Worm (Caenorhabditis elegans) whole organism, L4 larva: Measurements from ENCODE around the gene srg-41.

Source experiments
- D1046.2 ChIP-seq: fragments of 200-800 bp; sonication (Bioruptor generic); IDR thresholded peaks from 2 replicates; pipeline ENCODE4 v1.3.6; 2022; ENCODE audit warnings: missing genetic modification characterization, missing compliant biosample characterization
- F10B5.3 ChIP-seq: sonication (generic microtip); optimal IDR thresholded peaks from 2 replicates; lab custom pipeline; 2016; ENCODE audit warnings: mild to moderate bottlenecking, missing genetic modification characterization, missing compliant biosample characterization
- R02D3.7 ChIP-seq: fragments of 150-350 bp; sonication (generic microtip); optimal IDR thresholded peaks from 3 replicates; lab custom pipeline; 2014; ENCODE audit warnings: missing biosample characterization, missing genetic modification characterization
- T20F7.1 ChIP-seq: fragments of 200-800 bp; sonication (Bioruptor generic); optimal IDR thresholded peaks from 2 replicates; lab custom pipeline; 2018; ENCODE audit warnings: mild to moderate bottlenecking, missing genetic modification characterization, missing compliant biosample characterization
- Y105C5A.15 ChIP-seq: fragments of 200-800 bp; sonication (Bioruptor generic); IDR thresholded peaks from 2 replicates; pipeline ENCODE4 v1.3.6; 2022; ENCODE audit warnings: missing genetic modification characterization, missing compliant biosample characterization
- Y48G9A.11 ChIP-seq: fragments of 200-800 bp; sonication (Bioruptor generic); IDR thresholded peaks from 2 replicates; pipeline ENCODE4 v1.3.6; 2022; ENCODE audit warnings: missing genetic modification reagents, missing genetic modification characterization, missing compliant biosample characterization
- Y5F2A.4 ChIP-seq: fragments of 200-800 bp; sonication (Bioruptor generic); optimal IDR thresholded peaks from 2 replicates; lab custom pipeline; 2018; ENCODE audit warnings: mild to moderate bottlenecking, missing genetic modification characterization, missing compliant biosample characterization
- ZK337.2 ChIP-seq: fragments of 200-800 bp; sonication (Bioruptor generic); IDR thresholded peaks from 2 replicates; pipeline ENCODE4 v1.3.6; 2022; ENCODE audit warnings: missing genetic modification reagents, missing genetic modification characterization, missing compliant biosample characterization
- aly-2 ChIP-seq: sonication (generic microtip); optimal IDR thresholded peaks from 2 replicates; lab custom pipeline; 2018; ENCODE audit warnings: missing biosample characterization, missing genetic modification characterization
- arid-1 ChIP-seq: fragments of 200-800 bp; sonication (Bioruptor generic); conservative IDR thresholded peaks from 2 replicates; pipeline ENCODE4 v1.3.6; 2022; ENCODE audit warnings: missing genetic modification reagents, missing genetic modification characterization, missing compliant biosample characterization
- attf-4 ChIP-seq: sonication (generic microtip); optimal IDR thresholded peaks from 3 replicates; lab custom pipeline; 2017; ENCODE audit warnings: missing biosample characterization, missing genetic modification characterization
- ceh-20 ChIP-seq: fragments of 200-800 bp; sonication (Bioruptor generic); IDR thresholded peaks from 2 replicates; pipeline ENCODE4 v1.3.6; 2022; ENCODE audit warnings: missing genetic modification reagents, missing genetic modification characterization, missing compliant biosample characterization
- ceh-32 ChIP-seq: sonication (generic microtip); optimal IDR thresholded peaks from 2 replicates; lab custom pipeline; 2016; ENCODE audit warnings: mild to moderate bottlenecking, missing genetic modification characterization, missing compliant biosample characterization; ENCODE audit not compliant: poor library complexity
- ces-1 ChIP-seq: fragments of 150-350 bp; sonication (generic microtip); optimal IDR thresholded peaks from 4 replicates; lab custom pipeline; 2014; ENCODE audit warnings: missing biosample characterization, missing genetic modification reagents, missing genetic modification characterization
- cey-2 ChIP-seq: sonication (generic microtip); optimal IDR thresholded peaks from 3 replicates; lab custom pipeline; 2017; ENCODE audit warnings: missing genetic modification characterization, mild to moderate bottlenecking, missing compliant biosample characterization, antibody characterized with exemption, borderline replicate concordance; ENCODE audit not compliant: insufficient read depth
- ctbp-1 ChIP-seq: fragments of 200-800 bp; sonication (Bioruptor generic); IDR thresholded peaks from 2 replicates; pipeline ENCODE4 v1.3.6; 2022; ENCODE audit warnings: missing genetic modification reagents, missing genetic modification characterization, missing compliant biosample characterization
- dmd-6 ChIP-seq: fragments of 200-800 bp; sonication (Bioruptor generic); IDR thresholded peaks from 2 replicates; pipeline ENCODE4 v1.3.6; 2022; ENCODE audit warnings: missing genetic modification reagents, missing genetic modification characterization, missing compliant biosample characterization
- egl-43 ChIP-seq: fragments of 200-800 bp; sonication (Bioruptor generic); IDR thresholded peaks from 2 replicates; pipeline ENCODE4 v1.3.6; 2022; ENCODE audit warnings: missing genetic modification reagents, missing genetic modification characterization, missing compliant biosample characterization
- fkh-10 ChIP-seq: fragments of 150-350 bp; optimal IDR thresholded peaks from 2 replicates; lab custom pipeline; 2014; ENCODE audit warnings: missing biosample characterization, missing genetic modification reagents, missing genetic modification characterization
- gei-8 ChIP-seq: fragments of 200-800 bp; sonication (Bioruptor generic); optimal IDR thresholded peaks from 2 replicates; lab custom pipeline; 2018; ENCODE audit warnings: mild to moderate bottlenecking, missing genetic modification characterization, missing compliant biosample characterization
- hmg-1.1 ChIP-seq: fragments of 200-800 bp; sonication (Bioruptor generic); IDR thresholded peaks from 2 replicates; pipeline ENCODE4 v1.3.6; 2022; ENCODE audit warnings: missing genetic modification reagents, missing genetic modification characterization, missing compliant biosample characterization
- jun-1 ChIP-seq: fragments of 150-350 bp; optimal IDR thresholded peaks from 2 replicates; lab custom pipeline; 2014; ENCODE audit warnings: missing biosample characterization, missing genetic modification reagents, missing genetic modification characterization
- lim-7 ChIP-seq: fragments of 200-800 bp; sonication (Bioruptor generic); IDR thresholded peaks from 2 replicates; pipeline ENCODE4 v1.3.6; 2022; ENCODE audit warnings: missing genetic modification characterization, missing compliant biosample characterization
- lin-13 ChIP-seq: fragments of 150-350 bp; optimal IDR thresholded peaks from 2 replicates; lab custom pipeline; 2014; ENCODE audit warnings: missing biosample characterization, missing genetic modification reagents, missing genetic modification characterization
- lin-15B ChIP-seq: fragments of 150-350 bp; sonication (generic microtip); optimal IDR thresholded peaks from 3 replicates; lab custom pipeline; 2014; ENCODE audit warnings: missing biosample characterization, missing genetic modification characterization
- lin-38 ChIP-seq: fragments of 200-800 bp; sonication (Bioruptor generic); IDR thresholded peaks from 2 replicates; pipeline ENCODE4 v1.3.6; 2022; ENCODE audit warnings: missing genetic modification reagents, missing genetic modification characterization, missing compliant biosample characterization
- lin-39 ChIP-seq: fragments of 150-350 bp; optimal IDR thresholded peaks from 2 replicates; lab custom pipeline; 2014; ENCODE audit warnings: missing biosample characterization, missing genetic modification reagents, missing genetic modification characterization
- madf-5 ChIP-seq, 2 experiments: fragments of 200-800 bp; sonication (Bioruptor generic); IDR thresholded peaks; 2 replicates each; pipeline ENCODE4 v1.3.6; 2022; ENCODE audit warnings: missing compliant biosample characterization in 2 of 2, missing genetic modification characterization in 2 of 2
- madf-9 ChIP-seq: fragments of 200-800 bp; sonication (Bioruptor generic); conservative IDR thresholded peaks from 2 replicates; pipeline ENCODE4 v1.3.6; 2022; ENCODE audit warnings: missing genetic modification reagents, missing genetic modification characterization, missing compliant biosample characterization
- mxl-2 ChIP-seq: fragments of 200-800 bp; sonication (Bioruptor generic); conservative IDR thresholded peaks from 2 replicates; pipeline ENCODE4 v1.3.6; 2022; ENCODE audit warnings: missing genetic modification reagents, missing genetic modification characterization, missing compliant biosample characterization
- nhr-102 ChIP-seq: sonication (generic microtip); optimal IDR thresholded peaks from 2 replicates; lab custom pipeline; 2016; ENCODE audit warnings: mild to moderate bottlenecking, missing genetic modification characterization, moderate library complexity, missing compliant biosample characterization
- nhr-11 ChIP-seq: fragments of 150-350 bp; optimal IDR thresholded peaks from 2 replicates; lab custom pipeline; 2014; ENCODE audit warnings: missing biosample characterization, missing genetic modification characterization
- nhr-111 ChIP-seq: fragments of 200-800 bp; sonication (Bioruptor generic); optimal IDR thresholded peaks from 2 replicates; lab custom pipeline; 2018; ENCODE audit warnings: mild to moderate bottlenecking, missing genetic modification characterization, missing compliant biosample characterization
- nhr-25 ChIP-seq: sonication (generic microtip); optimal IDR thresholded peaks from 2 replicates; lab custom pipeline; 2017; ENCODE audit warnings: missing genetic modification characterization, mild to moderate bottlenecking, missing compliant biosample characterization, antibody characterized with exemption, moderate library complexity, borderline replicate concordance; ENCODE audit not compliant: insufficient read depth
- nhr-42 ChIP-seq: fragments of 200-800 bp; sonication (Bioruptor generic); IDR thresholded peaks from 2 replicates; pipeline ENCODE4 v1.3.6; 2022; ENCODE audit warnings: missing genetic modification characterization, missing compliant biosample characterization
- nhr-48 ChIP-seq: sonication (generic microtip); optimal IDR thresholded peaks from 2 replicates; lab custom pipeline; 2016; ENCODE audit warnings: mild to moderate bottlenecking, missing genetic modification characterization, missing compliant biosample characterization
- nhr-6 ChIP-seq: fragments of 150-350 bp; optimal IDR thresholded peaks from 2 replicates; lab custom pipeline; 2014; ENCODE audit warnings: missing biosample characterization, missing genetic modification characterization
- nhr-77 ChIP-seq: fragments of 150-350 bp; optimal IDR thresholded peaks from 2 replicates; lab custom pipeline; 2014; ENCODE audit warnings: missing biosample characterization, missing genetic modification characterization
- pqm-1 ChIP-seq: sonication (generic microtip); optimal IDR thresholded peaks from 2 replicates; lab custom pipeline; 2017; ENCODE audit warnings: missing biosample characterization, missing genetic modification characterization
- sdz-12 ChIP-seq: fragments of 200-800 bp; sonication (Bioruptor generic); optimal IDR thresholded peaks from 2 replicates; lab custom pipeline; 2018; ENCODE audit warnings: mild to moderate bottlenecking, missing genetic modification characterization, missing compliant biosample characterization
- skn-1 ChIP-seq: fragments of 150-350 bp; optimal IDR thresholded peaks from 2 replicates; lab custom pipeline; 2014; ENCODE audit warnings: missing biosample characterization, missing genetic modification characterization
- spr-1 ChIP-seq: sonication (generic microtip); optimal IDR thresholded peaks from 2 replicates; lab custom pipeline; 2016; ENCODE audit warnings: mild to moderate bottlenecking, missing genetic modification characterization, missing compliant biosample characterization
- unc-130 ChIP-seq: sonication (generic microtip); optimal IDR thresholded peaks from 2 replicates; lab custom pipeline; 2016; ENCODE audit warnings: missing genetic modification reagents, missing genetic modification characterization, missing compliant biosample characterization
- unc-62 ChIP-seq, 3 experiments: fragments of 150-350 bp in 1 of 3; sonication (generic microtip); optimal IDR thresholded peaks in 2 of 3; peaks in 1 of 3; 1 replicate in 1 of 3; 2 replicates in 2 of 3; lab custom pipeline; 2014 to 2017; ENCODE audit warnings: missing biosample characterization in 3 of 3, missing genetic modification characterization in 3 of 3, missing genetic modification reagents in 3 of 3, missing genotype in 1 of 3
- zag-1 ChIP-seq: fragments of 150-350 bp; optimal IDR thresholded peaks from 2 replicates; lab custom pipeline; 2014; ENCODE audit warnings: missing biosample characterization, missing genetic modification characterization
- zfp-3 ChIP-seq: fragments of 200-800 bp; sonication (Bioruptor generic); conservative IDR thresholded peaks from 2 replicates; pipeline ENCODE4 v1.3.6; 2022; ENCODE audit warnings: missing genetic modification reagents, missing genetic modification characterization, missing compliant biosample characterization
- ztf-7 ChIP-seq: fragments of 150-350 bp; optimal IDR thresholded peaks from 2 replicates; lab custom pipeline; 2014; ENCODE audit warnings: missing biosample characterization, missing genetic modification characterization

Gene srg-41

ce11 chrV:11147780-11148144, 13.9 kb downstream of the srg-41 start (continued):
- TF ChIP-seq lin-13 (GFP tag; lab: Kevin White, UChicago) (no peak), zag-1 (tag; lab: Kevin White, UChicago) (no peak), nhr-77 (no peak)

- TF ChIP-seq nhr-42 (GFP tag; lab: Robert Waterston, UW) = no peak
- TF ChIP-seq ctbp-1 = 0 out of 2 replicates have a peak, but pooled peaks have one; percentile 15
- no peak for TF ChIP-seq lin-38
- TF ChIP-seq madf-9 = 0 out of 2 replicates have a peak, but pooled peaks have one; percentile 4
- no peak for TF ChIP-seq aly-2 (tag; lab: Kevin White, UChicago)
- TF ChIP-seq pqm-1 (tag; lab: Kevin White, UChicago) = no peak
- TF ChIP-seq zag-1 (tag; lab: Kevin White, UChicago) = no peak
- no peak for TF ChIP-seq sdz-12 (GFP tag; lab: Kevin White, UChicago)
- no peak for TF ChIP-seq lin-39 (tag; lab: Kevin White, UChicago)
- no peak for TF ChIP-seq Y48G9A.11
- no peak for TF ChIP-seq zfp-3
- TF ChIP-seq dmd-6 (GFP tag; lab: Robert Waterston, UW) = no peak
- TF ChIP-seq nhr-25 = peak; percentile 78
- TF ChIP-seq gei-8 (GFP tag; lab: Kevin White, UChicago) = peak; percentile 50
- TF ChIP-seq madf-5 (GFP tag; IDR thresholded peaks at IDR 0.05; lab: Robert Waterston, UW) = no peak
- TF ChIP-seq nhr-11 (tag; lab: Kevin White, UChicago) = no peak
- TF ChIP-seq nhr-102 (tag; lab: Kevin White, UChicago) = no peak
- TF ChIP-seq R02D3.7 = no peak
- no peak for TF ChIP-seq ces-1 (GFP tag; lab: Kevin White, UChicago)
- no peak for TF ChIP-seq nhr-48 (tag; lab: Kevin White, UChicago)
- TF ChIP-seq nhr-6 (tag; lab: Kevin White, UChicago) = no peak
- peak in 1 of 2 experiments; percentile 97 for TF ChIP-seq unc-62 (GFP tag; optimal IDR thresholded peaks at IDR 0.05 in 1 of 2; lab: Kevin White, UChicago)
- TF ChIP-seq unc-62 (tag; optimal IDR thresholded peaks at IDR 0.05; lab: Kevin White, UChicago) = no peak
- 0 out of 2 replicates have a peak, but pooled peaks have one; percentile 50 for TF ChIP-seq mxl-2 (GFP tag; lab: Robert Waterston, UW)
- no peak for TF ChIP-seq fkh-10 (GFP tag; lab: Kevin White, UChicago)
- no peak for TF ChIP-seq hmg-1.1 (GFP tag; lab: Robert Waterston, UW)
- TF ChIP-seq ZK337.2 (GFP tag; lab: Robert Waterston, UW) = no peak
- no peak for TF ChIP-seq ztf-7 (tag; lab: Kevin White, UChicago)
- no peak for TF ChIP-seq skn-1 (tag; lab: Kevin White, UChicago)
- TF ChIP-seq nhr-111 = no peak
- TF ChIP-seq T20F7.1 (GFP tag; lab: Kevin White, UChicago) = no peak
- TF ChIP-seq Y5F2A.4 (GFP tag; lab: Kevin White, UChicago) = no peak
- TF ChIP-seq lin-13 (GFP tag; lab: Kevin White, UChicago) = no peak
- TF ChIP-seq D1046.2 (GFP tag; lab: Robert Waterston, UW) = no peak
- no peak for TF ChIP-seq ceh-32 (tag; lab: Kevin White, UChicago)
- TF ChIP-seq cey-2 = no peak
- TF ChIP-seq F10B5.3 (tag; lab: Kevin White, UChicago) = no peak
- no peak for TF ChIP-seq lin-15B (tag; lab: Kevin White, UChicago)
- no peak for TF ChIP-seq ceh-20 (GFP tag; lab: Robert Waterston, UW)
- TF ChIP-seq Y105C5A.15 (GFP tag; lab: Robert Waterston, UW) = no peak
- TF ChIP-seq unc-130 = no peak
- no peak for TF ChIP-seq jun-1 (tag; lab: Kevin White, UChicago)
- 0 out of 2 replicates have a peak, but pooled peaks have one; percentile 14 for TF ChIP-seq egl-43
- TF ChIP-seq arid-1 (GFP tag; lab: Robert Waterston, UW) = no peak
- TF ChIP-seq spr-1 (tag; lab: Kevin White, UChicago) = no peak
- TF ChIP-seq attf-4 (tag; lab: Kevin White, UChicago) = no peak
- TF ChIP-seq lim-7 (GFP tag; lab: Robert Waterston, UW) = no peak
Measured at ce11 chrV:11146958-11147779, 14.5 kb downstream of the srg-41 start, which contains the start of the genes T19C4.24 and nlp-33. Gene T19C4.24, minus strand, starts transcription at chrV:11147008. Gene nlp-33, plus strand, starts transcription at chrV:11147346.
